Fruit fly (Drosophila melanogaster) whole organism, embryonic: Measurements from ENCODE around the gene CG43049.

Experiments
- CG7271 ChIP-seq: fragments of 200-800 bp; sonication (Bioruptor generic); optimal IDR thresholded peaks from 2 replicates; lab custom pipeline; 2018; ENCODE audit warnings: missing biosample characterization, mild to moderate bottlenecking, missing genetic modification characterization, moderate library complexity
- H2.0 ChIP-seq: fragments of 200-800 bp; sonication (Bioruptor generic); IDR thresholded peaks from 2 replicates; pipeline ENCODE4 v1.3.6; 2022; ENCODE audit warnings: missing biosample characterization, missing genetic modification characterization
- MTF-1 ChIP-seq: fragments of 200-800 bp; sonication (Bioruptor generic); optimal IDR thresholded peaks from 2 replicates; lab custom pipeline; 2018; ENCODE audit warnings: missing biosample characterization, mild to moderate bottlenecking, missing genetic modification characterization, borderline replicate concordance
- abd-A ChIP-seq: fragments of 200-800 bp; sonication (Bioruptor generic); optimal IDR thresholded peaks from 3 replicates; lab custom pipeline; 2019; ENCODE audit warnings: missing biosample characterization, mild to moderate bottlenecking, missing genetic modification characterization, moderate library complexity
- esg ChIP-seq: fragments of 200-800 bp; sonication (Bioruptor generic); conservative IDR thresholded peaks from 2 replicates; pipeline ENCODE4 v1.3.6; 2022; ENCODE audit warnings: missing biosample characterization, missing genetic modification characterization
- fru ChIP-seq: fragments of >200 bp; optimal IDR thresholded peaks from 2 replicates; lab custom pipeline; 2017
- kay ChIP-seq: fragments of 200-800 bp; sonication (Bioruptor generic); optimal IDR thresholded peaks from 2 replicates; lab custom pipeline; 2016; ENCODE audit warnings: missing biosample characterization, missing genetic modification characterization

DNA sequence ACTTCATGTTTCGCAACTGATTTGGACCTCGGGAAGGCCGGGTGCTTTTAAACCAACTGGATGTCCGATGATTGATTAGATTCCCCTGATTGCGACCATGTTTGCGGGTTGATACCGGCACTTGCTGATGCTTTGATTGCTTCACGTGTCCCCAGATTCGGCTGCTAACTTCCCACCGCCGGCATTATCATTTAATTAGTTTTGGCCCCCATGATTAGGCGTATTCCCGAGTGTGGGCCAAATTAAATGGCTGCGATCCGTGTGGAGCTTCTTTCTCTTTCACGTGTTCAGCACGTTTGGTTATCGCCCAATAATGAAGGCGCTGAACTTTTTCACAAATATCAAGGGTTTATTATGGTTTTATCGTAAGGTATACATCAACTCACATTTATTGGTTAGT, 2.8 kb upstream of the CG43049 start, which contains the start of gene CG3819:
- no peak for TF ChIP-seq CG7271 (tag; lab: Kevin White, UChicago)
- TF ChIP-seq H2.0 (GFP tag; lab: Robert Waterston, UW) = no peak
- TF ChIP-seq esg (GFP tag; lab: Robert Waterston, UW) = no peak
- no peak for TF ChIP-seq MTF-1 (GFP tag; lab: Kevin White, UChicago)
- no peak for TF ChIP-seq abd-A (tag; lab: Kevin White, UChicago)
- TF ChIP-seq fru = no peak
- TF ChIP-seq kay (GFP tag; lab: Kevin White, UChicago) = no peak
